Fruit fly (Drosophila melanogaster): ENCODE results near the gene Cyp6d5.

DNA sequence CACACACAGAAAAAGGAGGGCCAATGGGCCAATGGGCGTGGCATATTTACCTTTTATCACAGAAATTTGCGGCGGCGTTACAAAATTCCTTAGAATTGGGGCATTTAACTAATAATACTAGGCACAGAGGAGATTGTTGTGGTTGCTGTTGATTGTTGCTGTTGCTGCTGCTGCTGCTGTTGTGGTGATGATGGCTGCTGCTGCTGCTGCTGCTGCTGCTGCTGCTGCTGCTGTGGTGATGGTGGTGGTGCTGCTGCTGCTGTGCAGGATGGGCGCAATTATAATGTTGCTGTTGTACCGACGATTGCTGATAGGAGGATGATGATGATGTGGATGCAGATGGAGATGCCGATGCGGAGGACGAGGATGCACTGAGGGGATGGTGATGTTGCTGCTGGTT lies 47.4 kb upstream of the Cyp6d5 start:
- no peak for TF ChIP-seq CG7357 (GFP tag; IDR thresholded peaks at IDR 0.05)
- TF ChIP-seq CG12104 (GFP tag; optimal IDR thresholded peaks at IDR 0.05): no peak
- no peak for TF ChIP-seq lola (GFP tag; optimal IDR thresholded peaks at IDR 0.05)
- no peak for TF ChIP-seq CG18619 (GFP tag; optimal IDR thresholded peaks at IDR 0.05)

Data from whole organism, embryonic.